Fruit fly (Drosophila melanogaster) whole organism, wandering third instar larva: ENCODE data around the gene VhaM9.7-d.

Source experiments
- CG32264 ChIP-seq: fragments of 200-800 bp; sonication (Bioruptor generic); optimal IDR thresholded peaks from 2 replicates; lab custom pipeline; 2016; ENCODE audit warnings: missing biosample characterization, missing genetic modification characterization
- CG9705 ChIP-seq: fragments of 200-800 bp; sonication (Bioruptor generic); optimal IDR thresholded peaks from 2 replicates; lab custom pipeline; 2018; ENCODE audit warnings: missing biosample characterization, mild to moderate bottlenecking, missing genetic modification characterization
- CrebA ChIP-seq: fragments of 200-800 bp; sonication (Bioruptor generic); optimal IDR thresholded peaks from 2 replicates; lab custom pipeline; 2016; ENCODE audit warnings: missing biosample characterization, mild to moderate bottlenecking, missing genetic modification characterization, borderline replicate concordance
- Dfd ChIP-seq: fragments of >200 bp; optimal IDR thresholded peaks from 2 replicates; lab custom pipeline; 2017; ENCODE audit warnings: missing biosample characterization, missing genetic modification characterization
- Dif ChIP-seq: fragments of 200-275, 200-300 bp; sonication (Bioruptor generic); optimal IDR thresholded peaks from 2 replicates; lab custom pipeline; 2018; ENCODE audit warnings: missing biosample characterization, missing genetic modification characterization; ENCODE audit not compliant: partially characterized antibody
- Hnf4 ChIP-seq: fragments of 200-800 bp; sonication (Bioruptor generic); optimal IDR thresholded peaks from 2 replicates; lab custom pipeline; 2016; ENCODE audit warnings: missing biosample characterization, mild to moderate bottlenecking, missing genetic modification characterization
- Hr83 ChIP-seq: fragments of 200-300 bp; sonication (Bioruptor generic); optimal IDR thresholded peaks from 2 replicates; lab custom pipeline; 2016; ENCODE audit warnings: missing biosample characterization, mild to moderate bottlenecking, missing genetic modification characterization, moderate library complexity; ENCODE audit not compliant: poor library complexity, severe bottlenecking
- Jra ChIP-seq: sonication (Bioruptor generic); optimal IDR thresholded peaks from 2 replicates; lab custom pipeline; 2016; ENCODE audit warnings: missing biosample characterization, missing genetic modification characterization
- Myc ChIP-seq: fragments of >200 bp; optimal IDR thresholded peaks from 2 replicates; lab custom pipeline; 2017
- N ChIP-seq: fragments of >200 bp; optimal IDR thresholded peaks from 2 replicates; lab custom pipeline; 2018; ENCODE audit warnings: missing biosample characterization, missing external identifiers, missing genetic modification characterization
- OdsH ChIP-seq: fragments of 200-800 bp; sonication (Bioruptor generic); optimal IDR thresholded peaks from 2 replicates; lab custom pipeline; 2016; ENCODE audit warnings: missing biosample characterization, mild to moderate bottlenecking, missing genetic modification characterization
- Rel ChIP-seq, 2 experiments: fragments of 200-800 bp; sonication (Bioruptor generic) in 1 of 2; optimal IDR thresholded peaks; 2 replicates in 1 of 2; 3 replicates in 1 of 2; lab custom pipeline; 2016 to 2019; ENCODE audit warnings: mild to moderate bottlenecking in 2 of 2, missing biosample characterization in 2 of 2, missing genetic modification characterization in 2 of 2, moderate library complexity in 1 of 2
- Sp1 ChIP-seq: fragments of 200-800 bp; sonication (Bioruptor generic); optimal IDR thresholded peaks from 3 replicates; lab custom pipeline; 2019; ENCODE audit warnings: missing biosample characterization, mild to moderate bottlenecking, missing genetic modification characterization, moderate library complexity
- Vsx2 ChIP-seq: fragments of 200-300, 225-300 bp; sonication (Bioruptor generic); optimal IDR thresholded peaks from 2 replicates; lab custom pipeline; 2018; ENCODE audit warnings: missing biosample characterization, missing genetic modification characterization; ENCODE audit not compliant: partially characterized antibody
- br ChIP-seq: fragments of 200-800 bp; sonication (Bioruptor generic); optimal IDR thresholded peaks from 2 replicates; lab custom pipeline; 2016; ENCODE audit warnings: missing biosample characterization, missing genetic modification characterization
- brk ChIP-seq: fragments of 200-800 bp; sonication (Bioruptor generic); optimal IDR thresholded peaks from 2 replicates; lab custom pipeline; 2016; ENCODE audit warnings: missing biosample characterization, mild to moderate bottlenecking, missing genetic modification characterization
- dl ChIP-seq, 2 experiments: fragments of 175-275, 200-275 bp in 1 of 2; fragments of 200-275 bp in 1 of 2; sonication (Bioruptor generic); optimal IDR thresholded peaks; lab custom pipeline; 2018; ENCODE audit warnings: mild to moderate bottlenecking in 2 of 2, missing biosample characterization in 2 of 2, missing genetic modification characterization in 2 of 2, moderate library complexity in 2 of 2; ENCODE audit not compliant: partially characterized antibody in 2 of 2, insufficient read depth in 1 of 2
- dmrt93B ChIP-seq: fragments of 200-800 bp; sonication (Bioruptor generic); optimal IDR thresholded peaks from 2 replicates; lab custom pipeline; 2018; ENCODE audit warnings: missing biosample characterization, mild to moderate bottlenecking, missing genetic modification characterization
- dsf ChIP-seq: sonication (Bioruptor generic); optimal IDR thresholded peaks from 2 replicates; lab custom pipeline; 2016; ENCODE audit warnings: missing biosample characterization, missing genetic modification characterization, borderline replicate concordance
- foxo ChIP-seq, 2 experiments: fragments of 200-800 bp; sonication (Bioruptor generic); optimal IDR thresholded peaks; 2 replicates in 1 of 2; 3 replicates in 1 of 2; lab custom pipeline; 2016 to 2017; ENCODE audit warnings: missing biosample characterization in 2 of 2, missing genetic modification characterization in 2 of 2
- fru ChIP-seq: fragments of 200-800 bp; sonication (Bioruptor generic); optimal IDR thresholded peaks from 3 replicates; lab custom pipeline; 2016; ENCODE audit warnings: missing biosample characterization, mild to moderate bottlenecking, missing genetic modification characterization
- jim ChIP-seq: fragments of 175-275, 200-325 bp; sonication (Bioruptor generic); optimal IDR thresholded peaks from 2 replicates; lab custom pipeline; 2016; ENCODE audit warnings: missing biosample characterization, mild to moderate bottlenecking, missing genetic modification characterization
- lola ChIP-seq: fragments of >200 bp; optimal IDR thresholded peaks from 2 replicates; lab custom pipeline; 2017; ENCODE audit warnings: missing biosample characterization, missing genetic modification characterization
- pan ChIP-seq: fragments of >200 bp; optimal IDR thresholded peaks from 2 replicates; lab custom pipeline; 2017
- psq ChIP-seq: fragments of 200-800 bp; sonication (Bioruptor generic); optimal IDR thresholded peaks from 3 replicates; lab custom pipeline; 2017; ENCODE audit warnings: missing biosample characterization, mild to moderate bottlenecking, missing genetic modification characterization, moderate library complexity
- rgr ChIP-seq: fragments of 200-800 bp; sonication (Bioruptor generic); optimal IDR thresholded peaks from 3 replicates; lab custom pipeline; 2016; ENCODE audit warnings: missing biosample characterization, mild to moderate bottlenecking, missing genetic modification characterization
- sage ChIP-seq: fragments of 200-800 bp; sonication (Bioruptor generic); optimal IDR thresholded peaks from 2 replicates; lab custom pipeline; 2016; ENCODE audit warnings: missing biosample characterization, mild to moderate bottlenecking, missing genetic modification characterization
- sv ChIP-seq: fragments of 200-800 bp; sonication (Bioruptor generic); optimal IDR thresholded peaks from 3 replicates; lab custom pipeline; 2016; ENCODE audit warnings: missing biosample characterization, missing genetic modification characterization
- usp ChIP-seq: fragments of >200 bp; optimal IDR thresholded peaks from 2 replicates; lab custom pipeline; 2017; ENCODE audit warnings: missing biosample characterization, missing genetic modification characterization
- woc ChIP-seq: sonication (Bioruptor generic); optimal IDR thresholded peaks from 2 replicates; lab custom pipeline; 2016; ENCODE audit warnings: missing biosample characterization, mild to moderate bottlenecking, missing genetic modification characterization

Gene VhaM9.7-d

dm6 chr3R:16936319-16936718, 38.7 kb upstream of the VhaM9.7-d start:
- no peak for TF ChIP-seq CG32264 (GFP tag; lab: Kevin White, UChicago)
- TF ChIP-seq usp (GFP tag; lab: Kevin White, UChicago) = no peak
- TF ChIP-seq Sp1 = no peak
- no peak for TF ChIP-seq dl (GFP tag; optimal IDR thresholded peaks at IDR 0.05; lab: Kevin White, UChicago; ENCODE audit: insufficient read depth in 1 of 2, partially characterized antibody in 2 of 2)
- no peak for TF ChIP-seq pan (lab: Kevin White, UChicago)
- no peak for TF ChIP-seq lola
- no peak for TF ChIP-seq brk (GFP tag; lab: Kevin White, UChicago)
- no peak for TF ChIP-seq dsf
- no peak for TF ChIP-seq Vsx2 (GFP tag; lab: Kevin White, UChicago)
- no peak for TF ChIP-seq Dif (GFP tag; lab: Kevin White, UChicago)
- no peak for TF ChIP-seq woc (GFP tag; lab: Kevin White, UChicago)
- no peak for TF ChIP-seq rgr (GFP tag; lab: Kevin White, UChicago)
- TF ChIP-seq, all 38 proteins: peak for 0

dm6 chr3R:16940520-16940919, 34.5 kb upstream of the VhaM9.7-d start:
- TF ChIP-seq Hr83 (GFP tag; lab: Kevin White, UChicago) (no peak), fru (no peak), CrebA (no peak), Vsx2 (GFP tag; lab: Kevin White, UChicago) (no peak), Myc (no peak), usp (GFP tag; lab: Kevin White, UChicago) (no peak), br (no peak), dmrt93B (GFP tag; lab: Kevin White, UChicago) (no peak), Hnf4 (no peak), CG32264 (GFP tag; lab: Kevin White, UChicago) (no peak), brk (GFP tag; lab: Kevin White, UChicago) (no peak), sage (GFP tag; lab: Kevin White, UChicago) (no peak), woc (GFP tag; lab: Kevin White, UChicago) (no peak), Rel (GFP tag; optimal IDR thresholded peaks at IDR 0.05; lab: Kevin White, UChicago) (no peak), Rel (tag; optimal IDR thresholded peaks at IDR 0.05; lab: Kevin White, UChicago) (no peak), Jra (GFP tag; lab: Kevin White, UChicago) (no peak), dsf (no peak), sv (GFP tag; lab: Kevin White, UChicago) (no peak)

DNA sequence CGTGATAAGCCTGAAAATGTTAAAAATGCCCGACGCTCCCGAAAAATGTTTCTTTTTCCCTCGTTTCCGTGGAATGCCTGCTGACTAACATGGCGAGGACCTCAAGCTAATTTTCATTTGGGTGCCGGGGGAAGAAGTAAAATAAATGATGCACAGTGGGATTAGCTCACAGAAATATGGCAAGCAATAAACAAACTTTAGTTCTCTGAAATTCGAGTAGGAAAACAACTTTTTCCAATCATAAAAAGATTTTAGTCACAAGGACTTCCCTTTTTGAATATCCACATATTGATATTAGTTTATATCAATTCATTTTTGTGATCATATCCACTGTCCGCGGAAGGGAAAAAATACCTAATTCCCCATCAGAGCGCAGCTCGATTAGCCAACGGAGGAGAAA, 33.7 kb upstream of the VhaM9.7-d start:
- TF ChIP-seq lola (no peak), woc (GFP tag; lab: Kevin White, UChicago) (no peak), psq (no peak), foxo (GFP tag; optimal IDR thresholded peaks at IDR 0.05; lab: Kevin White, UChicago) (peak in 1 of 2 experiments; percentile 2), Hnf4 (no peak)

DNA sequence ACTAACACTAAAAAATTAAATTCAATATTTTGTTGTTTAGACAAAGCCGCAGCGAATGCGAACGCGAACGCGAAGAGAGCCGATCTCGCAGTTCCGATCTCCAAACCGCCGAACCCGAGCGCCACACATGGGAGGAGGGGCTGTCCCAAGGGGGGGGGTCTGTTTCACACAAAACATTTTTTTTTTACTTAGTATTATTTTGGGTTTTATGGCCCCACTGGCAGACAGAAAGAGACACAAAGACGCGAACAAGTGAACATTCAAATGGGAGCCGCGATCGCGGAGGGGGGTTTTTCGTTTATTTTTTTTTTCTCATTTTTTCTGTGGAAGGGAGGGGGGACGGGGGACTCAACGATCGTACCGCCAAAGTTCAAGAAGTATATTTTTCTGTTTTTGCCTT, 30.7 kb upstream of the VhaM9.7-d start:
- no peak for TF ChIP-seq Rel (GFP tag; optimal IDR thresholded peaks at IDR 0.05; lab: Kevin White, UChicago)
- TF ChIP-seq Rel (tag; optimal IDR thresholded peaks at IDR 0.05; lab: Kevin White, UChicago) = peak; percentile 16
- no peak for TF ChIP-seq fru

dm6 chr3R:16948667-16949066, 26.3 kb upstream of the VhaM9.7-d start:
- TF ChIP-seq jim (GFP tag; lab: Kevin White, UChicago) (peak; percentile 37), OdsH (GFP tag; lab: Kevin White, UChicago) (no peak), Dif (GFP tag; lab: Kevin White, UChicago) (peak; percentile 7)

- TF ChIP-seq N (GFP tag; lab: Kevin White, UChicago) (no peak), sv (GFP tag; lab: Kevin White, UChicago) (no peak), dl (GFP tag; optimal IDR thresholded peaks at IDR 0.05; lab: Kevin White, UChicago; ENCODE audit: insufficient read depth in 1 of 2, partially characterized antibody in 2 of 2) (no peak), Dif (GFP tag; lab: Kevin White, UChicago) (no peak), Dfd (GFP tag; lab: Kevin White, UChicago) (no peak), OdsH (GFP tag; lab: Kevin White, UChicago) (no peak), CG9705 (GFP tag; lab: Kevin White, UChicago) (no peak), Hnf4 (no peak), fru (no peak), brk (GFP tag; lab: Kevin White, UChicago) (no peak), Sp1 (no peak), jim (GFP tag; lab: Kevin White, UChicago) (no peak), Rel (GFP tag; optimal IDR thresholded peaks at IDR 0.05; lab: Kevin White, UChicago) (no peak), Rel (tag; optimal IDR thresholded peaks at IDR 0.05; lab: Kevin White, UChicago) (no peak), usp (GFP tag; lab: Kevin White, UChicago) (no peak), Jra (GFP tag; lab: Kevin White, UChicago) (no peak), Vsx2 (GFP tag; lab: Kevin White, UChicago) (no peak), CG32264 (GFP tag; lab: Kevin White, UChicago) (no peak), psq (no peak)
- TF ChIP-seq, all 38 proteins: peak for 0
Observed at dm6 chr3R:16951374-16951773, 23.6 kb upstream of the VhaM9.7-d start.
